Worm (Caenorhabditis elegans) whole organism, early embryonic: ENCODE data around the gene aqp-8.

Experiments
- ama-1 ChIP-seq: fragments of 150-350 bp; optimal IDR thresholded peaks from 2 replicates; lab custom pipeline; 2014
- ceh-13 ChIP-seq: fragments of 200-800 bp; sonication (Bioruptor generic); optimal IDR thresholded peaks from 2 replicates; lab custom pipeline; 2018; ENCODE audit warnings: mild to moderate bottlenecking, missing genetic modification characterization, missing compliant biosample characterization
- hmg-4 ChIP-seq: fragments of 200-800 bp; sonication (Bioruptor generic); optimal IDR thresholded peaks from 2 replicates; lab custom pipeline; 2018; ENCODE audit warnings: mild to moderate bottlenecking, missing genetic modification characterization, missing compliant biosample characterization

ce11 chrX:4705666-4706065 lies 889 bp upstream of the aqp-8 start:
- no peak for TF ChIP-seq ama-1 (lab: Kevin White, UChicago)
- TF ChIP-seq ceh-13 (GFP tag; lab: Kevin White, UChicago), result no peak
- no peak for TF ChIP-seq hmg-4 (GFP tag; lab: Kevin White, UChicago)
